Fruit fly (Drosophila melanogaster): ENCODE measurements around the gene RhoGAP93B.

RhoGAP93B gene

DNA sequence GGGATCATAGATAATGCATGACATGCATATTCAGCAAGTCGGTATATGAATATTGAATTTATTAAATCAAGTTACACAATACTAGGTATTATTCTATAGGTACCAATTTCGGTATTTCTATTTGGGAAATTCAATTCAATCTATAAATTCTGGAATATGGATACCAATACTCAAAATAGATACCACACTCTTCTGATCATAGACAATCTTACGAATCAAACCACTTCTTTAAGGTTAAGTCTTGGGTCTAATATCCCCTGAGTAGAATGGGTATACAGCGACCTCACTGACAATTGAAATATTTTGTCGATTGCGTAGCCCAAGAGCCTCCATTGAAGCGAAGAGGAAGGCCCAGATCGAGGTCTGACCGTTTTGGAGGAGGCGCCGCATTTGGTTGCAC lies 4.8 kb downstream of the RhoGAP93B start:
- TF ChIP-seq Myc (optimal IDR thresholded peaks at IDR 0.05) (no peak), ttk (optimal IDR thresholded peaks at IDR 0.05) (no peak), insv (optimal IDR thresholded peaks at IDR 0.05) (no peak), psq (optimal IDR thresholded peaks at IDR 0.05) (no peak), h (optimal IDR thresholded peaks at IDR 0.05) (no peak), Sin3A (optimal IDR thresholded peaks at IDR 0.05) (no peak)

dm6 chr3R:21092036-21092435 lies 5.6 kb downstream of the RhoGAP93B start:
- TF ChIP-seq ttk (optimal IDR thresholded peaks at IDR 0.05) (no peak), Myc (optimal IDR thresholded peaks at IDR 0.05) (no peak), h (optimal IDR thresholded peaks at IDR 0.05) (no peak)

DNA sequence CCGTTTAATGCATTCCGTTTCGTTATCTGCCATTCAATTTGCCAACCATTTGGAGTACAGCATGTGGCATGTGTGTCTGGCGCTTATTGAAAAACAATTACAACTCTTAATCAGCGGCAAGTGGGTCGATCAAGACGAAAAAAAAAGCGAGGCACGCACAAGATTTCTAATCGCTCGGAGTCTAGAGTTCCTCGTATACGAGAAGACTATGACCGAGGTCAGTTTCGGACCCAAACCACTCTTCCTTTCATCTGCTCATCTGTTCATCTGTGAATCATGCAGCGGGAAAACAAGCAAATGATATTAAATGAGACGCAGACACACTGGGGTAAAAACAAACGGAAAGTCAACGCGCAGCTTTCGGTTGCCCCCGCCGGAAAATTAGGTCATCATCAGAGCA lies 6.1 kb downstream of the RhoGAP93B start:
- TF ChIP-seq Myc (optimal IDR thresholded peaks at IDR 0.05) (no peak), Sin3A (optimal IDR thresholded peaks at IDR 0.05) (no peak), psq (optimal IDR thresholded peaks at IDR 0.05) (no peak), h (optimal IDR thresholded peaks at IDR 0.05) (no peak)

- TF ChIP-seq Sin3A (optimal IDR thresholded peaks at IDR 0.05) (no peak), psq (optimal IDR thresholded peaks at IDR 0.05) (no peak), h (optimal IDR thresholded peaks at IDR 0.05) (no peak), Myc (optimal IDR thresholded peaks at IDR 0.05) (no peak), ttk (optimal IDR thresholded peaks at IDR 0.05) (no peak), insv (optimal IDR thresholded peaks at IDR 0.05) (no peak)
Measured at dm6 chr3R:21090230-21091021, 7.2 kb downstream of the RhoGAP93B start.

dm6 chr3R:21089416-21089815 lies 8.2 kb downstream of the RhoGAP93B start:
- TF ChIP-seq h (optimal IDR thresholded peaks at IDR 0.05) = no peak
- no peak for TF ChIP-seq Sin3A (optimal IDR thresholded peaks at IDR 0.05)
- TF ChIP-seq ttk (optimal IDR thresholded peaks at IDR 0.05) = no peak
- no peak for TF ChIP-seq psq (optimal IDR thresholded peaks at IDR 0.05)
- TF ChIP-seq Myc (optimal IDR thresholded peaks at IDR 0.05) = no peak
- no peak for TF ChIP-seq insv (optimal IDR thresholded peaks at IDR 0.05)

DNA sequence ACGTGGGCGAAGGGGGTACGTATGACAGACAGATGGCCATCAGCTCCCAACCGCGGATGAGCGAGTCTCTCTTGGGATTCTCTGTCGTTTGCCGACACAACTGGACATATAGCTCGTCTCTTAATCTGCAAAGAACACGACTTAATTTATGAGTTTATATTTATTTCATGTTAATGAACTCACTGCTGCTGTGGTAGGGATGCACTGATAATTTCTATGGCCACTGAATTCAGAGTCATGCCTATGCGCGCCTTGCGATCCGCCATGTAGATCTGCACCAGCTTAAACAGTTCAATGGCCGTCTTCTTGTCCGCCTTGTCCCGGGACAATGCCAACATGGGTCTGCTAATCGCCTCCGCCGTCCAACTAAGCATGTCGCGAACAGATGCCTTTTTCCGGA lies 12.6 kb downstream of the RhoGAP93B start:
- TF ChIP-seq psq (optimal IDR thresholded peaks at IDR 0.05) = no peak

DNA sequence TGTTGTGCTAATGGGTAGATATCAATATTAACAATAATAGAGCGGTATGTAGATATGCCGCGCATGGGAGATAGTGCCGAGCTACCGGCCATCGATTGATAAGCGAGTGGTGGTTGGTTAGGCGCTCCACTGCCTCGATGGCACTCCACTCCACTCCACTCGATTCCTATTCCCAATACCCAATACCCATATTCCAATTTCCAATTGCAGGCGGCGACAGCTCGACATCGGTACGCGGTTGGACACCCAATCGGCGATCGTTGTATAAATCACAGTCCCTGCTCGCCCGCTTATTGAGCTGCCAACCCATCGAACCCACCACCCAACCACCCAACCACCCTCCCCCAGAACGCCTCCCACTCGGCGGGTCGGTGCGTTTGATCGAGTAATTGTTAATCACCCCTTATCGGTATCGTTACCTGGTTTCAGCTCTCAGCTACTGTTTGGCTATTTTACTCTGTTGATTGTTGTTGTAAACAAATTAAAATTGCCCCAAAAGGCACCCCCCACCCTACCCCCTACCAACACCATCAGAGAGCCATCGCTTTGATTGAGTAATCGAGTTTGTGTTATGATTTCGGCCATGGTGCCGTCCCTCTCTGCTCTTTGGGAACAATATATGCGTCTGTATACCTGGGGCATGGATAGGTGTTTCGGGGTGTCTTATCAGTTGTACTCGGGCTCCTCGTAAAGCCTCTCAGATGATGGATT lies 16.6 kb downstream of the RhoGAP93B start, which contains the start of gene HHEX:
TSS of gene HHEX (minus strand) at position 51 of the 711 bp plus-strand sequence.
- TF ChIP-seq ttk (optimal IDR thresholded peaks at IDR 0.05) = no peak
- no peak for TF ChIP-seq Sin3A (optimal IDR thresholded peaks at IDR 0.05)
- no peak for TF ChIP-seq psq (optimal IDR thresholded peaks at IDR 0.05)
- TF ChIP-seq h (optimal IDR thresholded peaks at IDR 0.05) = no peak
- TF ChIP-seq insv (optimal IDR thresholded peaks at IDR 0.05) = no peak
- TF ChIP-seq Myc (optimal IDR thresholded peaks at IDR 0.05) = no peak

DNA sequence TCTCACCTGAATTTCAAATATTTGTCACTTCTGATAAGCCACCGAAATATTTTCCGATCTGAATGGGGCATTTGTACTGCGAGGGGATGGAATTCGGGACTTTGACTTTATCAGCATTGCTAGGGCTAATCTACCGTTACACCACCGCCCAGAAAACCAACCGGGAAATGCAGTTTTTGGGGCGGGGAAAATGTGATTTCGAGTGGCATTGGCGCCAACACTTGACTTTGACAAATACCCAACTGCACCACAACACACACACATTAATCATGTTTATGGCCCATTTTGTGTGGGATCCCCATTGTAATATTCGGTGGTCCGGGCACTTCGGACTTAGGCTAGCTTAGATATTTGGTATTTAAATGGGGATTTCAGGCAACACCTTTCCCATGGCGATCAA lies 18.7 kb downstream of the RhoGAP93B start:
- TF ChIP-seq ttk (optimal IDR thresholded peaks at IDR 0.05) = no peak
- TF ChIP-seq insv (optimal IDR thresholded peaks at IDR 0.05) = no peak
- TF ChIP-seq Myc (optimal IDR thresholded peaks at IDR 0.05) = no peak
- TF ChIP-seq Sin3A (optimal IDR thresholded peaks at IDR 0.05) = no peak
- TF ChIP-seq psq (optimal IDR thresholded peaks at IDR 0.05) = no peak
- TF ChIP-seq h (optimal IDR thresholded peaks at IDR 0.05) = no peak

dm6 chr3R:21078211-21078610 lies 19.4 kb downstream of the RhoGAP93B start:
- TF ChIP-seq psq (optimal IDR thresholded peaks at IDR 0.05) = no peak
- no peak for TF ChIP-seq Myc (optimal IDR thresholded peaks at IDR 0.05)
- no peak for TF ChIP-seq insv (optimal IDR thresholded peaks at IDR 0.05)
- TF ChIP-seq ttk (optimal IDR thresholded peaks at IDR 0.05) = no peak
- no peak for TF ChIP-seq h (optimal IDR thresholded peaks at IDR 0.05)
- TF ChIP-seq Sin3A (optimal IDR thresholded peaks at IDR 0.05) = no peak

DNA sequence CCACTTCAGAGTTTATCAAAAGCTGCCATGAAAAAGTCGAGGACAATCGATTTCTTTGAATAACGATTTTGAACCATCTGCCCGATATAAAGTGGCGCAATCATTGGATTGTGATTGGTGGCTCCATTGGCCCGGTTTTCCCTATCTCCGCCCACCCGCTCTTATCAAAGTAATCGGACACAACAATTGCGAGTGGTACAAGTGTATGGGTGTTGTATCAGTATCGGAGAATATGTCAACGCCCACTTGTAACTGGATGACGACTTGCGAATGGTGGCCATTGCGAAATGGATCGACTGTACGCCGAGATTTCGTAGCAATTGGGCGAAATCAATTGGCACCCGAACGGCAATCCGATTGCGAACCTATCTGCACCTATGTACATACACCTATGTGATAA lies 20.1 kb downstream of the RhoGAP93B start:
- TF ChIP-seq Myc (optimal IDR thresholded peaks at IDR 0.05) = no peak
- TF ChIP-seq psq (optimal IDR thresholded peaks at IDR 0.05) = no peak
- TF ChIP-seq insv (optimal IDR thresholded peaks at IDR 0.05) = no peak
- no peak for TF ChIP-seq h (optimal IDR thresholded peaks at IDR 0.05)
- no peak for TF ChIP-seq Sin3A (optimal IDR thresholded peaks at IDR 0.05)
- no peak for TF ChIP-seq ttk (optimal IDR thresholded peaks at IDR 0.05)

- TF ChIP-seq Sin3A (optimal IDR thresholded peaks at IDR 0.05) (no peak), h (optimal IDR thresholded peaks at IDR 0.05) (no peak), psq (optimal IDR thresholded peaks at IDR 0.05) (no peak), Myc (optimal IDR thresholded peaks at IDR 0.05) (no peak), insv (optimal IDR thresholded peaks at IDR 0.05) (no peak), ttk (optimal IDR thresholded peaks at IDR 0.05) (no peak)
Measured at dm6 chr3R:21073707-21074106, 23.9 kb downstream of the RhoGAP93B start, which contains the start of gene dmrt93B. Gene dmrt93B, plus strand, starts transcription at chr3R:21074007.

DNA sequence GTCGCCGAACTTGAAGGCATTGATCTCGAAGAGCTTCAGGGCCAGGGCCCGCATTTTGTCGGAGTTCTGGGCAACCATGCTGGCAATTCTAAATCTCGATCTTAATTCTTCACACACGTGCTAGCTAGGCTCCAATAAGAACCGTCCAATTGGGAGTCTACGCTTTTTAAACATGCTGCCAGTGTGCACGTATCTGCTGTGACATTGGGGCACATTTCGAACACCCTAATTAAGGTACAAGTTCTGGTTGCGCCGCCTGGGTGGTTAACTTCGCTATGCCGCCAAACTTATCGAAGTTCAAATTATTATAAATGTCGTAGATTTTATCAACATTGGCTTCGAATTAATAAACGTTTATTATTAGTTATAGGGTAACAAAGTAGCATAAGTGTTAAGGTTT lies 24.5 kb downstream of the RhoGAP93B start, which contains the start of gene r-l:
TSS of gene r-l (minus strand) at position 179 of the 400 bp plus-strand sequence.
- TF ChIP-seq psq (optimal IDR thresholded peaks at IDR 0.05) (no peak), ttk (optimal IDR thresholded peaks at IDR 0.05) (no peak), h (optimal IDR thresholded peaks at IDR 0.05) (no peak), Myc (optimal IDR thresholded peaks at IDR 0.05) (no peak), Sin3A (optimal IDR thresholded peaks at IDR 0.05) (no peak), insv (optimal IDR thresholded peaks at IDR 0.05) (no peak)

All from Kc167 (cell line).